Worm (Caenorhabditis elegans) whole organism, young adult: ENCODE measurements around the gene vha-2.

Source experiments
- F22D6.2 ChIP-seq: sonication (generic microtip); optimal IDR thresholded peaks from 2 replicates; lab custom pipeline; 2016; ENCODE audit warnings: mild to moderate bottlenecking, missing genetic modification characterization, missing compliant biosample characterization
- rec-8 ChIP-seq, 2 experiments: sonication (generic microtip); optimal IDR thresholded peaks; 2 replicates each; lab custom pipeline; 2016; ENCODE audit warnings: mild to moderate bottlenecking in 2 of 2, missing genetic modification characterization in 2 of 2, missing genetic modification reagents in 2 of 2, missing genotype in 2 of 2, missing biosample characterization in 1 of 2, missing compliant biosample characterization in 1 of 2, moderate library complexity in 1 of 2
- zim-3 ChIP-seq: sonication (generic microtip); optimal IDR thresholded peaks from 2 replicates; lab custom pipeline; 2017; ENCODE audit warnings: mild to moderate bottlenecking, missing genetic modification characterization, moderate library complexity, missing compliant biosample characterization

- TF ChIP-seq rec-8 (tag; optimal IDR thresholded peaks at IDR 0.05; lab: Kevin White, UChicago) (no peak), zim-3 (tag; lab: Kevin White, UChicago) (no peak), F22D6.2 (no peak)
Observed at ce11 chrIII:9758848-9759247, 23.1 kb upstream of the vha-2 start, which contains the start of gene rmd-1.
